Fruit fly (Drosophila melanogaster) whole organism, embryonic: ENCODE data around the gene Tis11.

ENCODE experiments used
- Adf1 ChIP-seq: fragments of 200-800 bp; sonication (Bioruptor generic); IDR thresholded peaks from 2 replicates; pipeline ENCODE4 v1.3.6; 2022; ENCODE audit warnings: missing biosample characterization, missing genetic modification characterization
- CG10959 ChIP-seq: fragments of 200-800 bp; sonication (Bioruptor generic); IDR thresholded peaks from 2 replicates; pipeline ENCODE4 v1.3.6; 2022; ENCODE audit warnings: missing biosample characterization, missing genetic modification characterization
- CG11504 ChIP-seq: fragments of 200-800 bp; sonication (Bioruptor generic); optimal IDR thresholded peaks from 3 replicates; lab custom pipeline; 2019; ENCODE audit warnings: missing biosample characterization, mild to moderate bottlenecking, missing genetic modification characterization, moderate library complexity
- CG15479 ChIP-seq: fragments of 200-800 bp; sonication (Bioruptor generic); optimal IDR thresholded peaks from 3 replicates; lab custom pipeline; 2019; ENCODE audit warnings: missing biosample characterization, mild to moderate bottlenecking, missing genetic modification characterization, moderate library complexity
- CG17328 ChIP-seq: fragments of 200-800 bp; sonication (Bioruptor generic); IDR thresholded peaks from 2 replicates; pipeline ENCODE4 v1.3.6; 2022; ENCODE audit warnings: missing biosample characterization, missing genetic modification characterization
- CG17359 ChIP-seq: fragments of 200-800 bp; sonication (Bioruptor generic); optimal IDR thresholded peaks from 3 replicates; lab custom pipeline; 2018; ENCODE audit warnings: missing biosample characterization, mild to moderate bottlenecking, missing genetic modification characterization, moderate library complexity
- CG30020 ChIP-seq: fragments of 200-800 bp; optimal IDR thresholded peaks from 2 replicates; lab custom pipeline; 2019; ENCODE audit warnings: missing biosample characterization, mild to moderate bottlenecking, missing genetic modification characterization, moderate library complexity
- CG32772 ChIP-seq: fragments of 200-800 bp; sonication (Bioruptor generic); IDR thresholded peaks from 2 replicates; pipeline ENCODE4 v1.3.6; 2022; ENCODE audit warnings: missing biosample characterization, missing genetic modification characterization
- CG3407 ChIP-seq: fragments of 200-800 bp; sonication (Bioruptor generic); optimal IDR thresholded peaks from 2 replicates; lab custom pipeline; 2018; ENCODE audit warnings: missing biosample characterization, mild to moderate bottlenecking, missing genetic modification characterization
- CG4360 ChIP-seq: fragments of 200-800 bp; sonication (Bioruptor generic); IDR thresholded peaks from 2 replicates; pipeline ENCODE4 v1.3.6; 2022; ENCODE audit warnings: missing biosample characterization, missing genetic modification characterization
- CG5180 ChIP-seq: fragments of 200-800 bp; sonication (Bioruptor generic); optimal IDR thresholded peaks from 3 replicates; lab custom pipeline; 2017; ENCODE audit warnings: missing biosample characterization, missing genetic modification characterization, mild to moderate bottlenecking, moderate library complexity, missing genetic modification reagents
- CG9876 ChIP-seq: fragments of 200-800 bp; sonication (Bioruptor generic); optimal IDR thresholded peaks from 2 replicates; lab custom pipeline; 2016; ENCODE audit warnings: missing biosample characterization, missing genetic modification characterization
- Dfd ChIP-seq, 2 experiments: fragments of >200 bp; optimal IDR thresholded peaks; 2 replicates each; lab custom pipeline; 2017; ENCODE audit warnings: missing biosample characterization in 2 of 2, missing genetic modification characterization in 2 of 2
- Drgx ChIP-seq: fragments of 200-800 bp; sonication (Bioruptor generic); IDR thresholded peaks from 2 replicates; pipeline ENCODE4 v1.3.6; 2022; ENCODE audit warnings: missing biosample characterization, missing genetic modification characterization
- Hr78 ChIP-seq, 2 experiments: fragments of 200-800 bp in 1 of 2; fragments of >200 bp in 1 of 2; sonication (Bioruptor generic) in 1 of 2; optimal IDR thresholded peaks; 2 replicates each; lab custom pipeline; 2017 to 2019; ENCODE audit warnings: missing biosample characterization in 2 of 2, missing genetic modification characterization in 2 of 2, mild to moderate bottlenecking in 1 of 2, moderate library complexity in 1 of 2
- Lpt ChIP-seq: fragments of >200 bp; optimal IDR thresholded peaks from 2 replicates; lab custom pipeline; 2018; ENCODE audit warnings: missing biosample characterization, missing genetic modification characterization
- NK7.1 ChIP-seq: fragments of 200-800 bp; sonication (Bioruptor generic); optimal IDR thresholded peaks from 3 replicates; lab custom pipeline; 2016; ENCODE audit warnings: missing biosample characterization, missing genetic modification characterization
- PHDP ChIP-seq: fragments of 200-800 bp; sonication (Bioruptor generic); optimal IDR thresholded peaks from 3 replicates; lab custom pipeline; 2018; ENCODE audit warnings: missing biosample characterization, mild to moderate bottlenecking, missing genetic modification characterization, moderate library complexity
- bsh ChIP-seq, 2 experiments: fragments of 200-800 bp; sonication (Bioruptor generic); optimal IDR thresholded peaks; 2 replicates each; lab custom pipeline; 2017 to 2018; ENCODE audit warnings: mild to moderate bottlenecking in 2 of 2, missing biosample characterization in 2 of 2, missing genetic modification characterization in 2 of 2, moderate library complexity in 1 of 2
- cg ChIP-seq: fragments of 200-800 bp; sonication (Bioruptor generic); optimal IDR thresholded peaks from 3 replicates; lab custom pipeline; 2019; ENCODE audit warnings: missing biosample characterization, mild to moderate bottlenecking, missing genetic modification characterization, moderate library complexity
- chinmo ChIP-seq: fragments of 200-800 bp; sonication (Bioruptor generic); IDR thresholded peaks from 4 replicates; pipeline ENCODE4 v1.3.6; 2022; ENCODE audit warnings: missing biosample characterization, missing genetic modification characterization; ENCODE audit not compliant: partially characterized antibody
- corto ChIP-seq: fragments of 200-800 bp; sonication (Bioruptor generic); optimal IDR thresholded peaks from 2 replicates; lab custom pipeline; 2016; ENCODE audit warnings: missing biosample characterization, mild to moderate bottlenecking, missing genetic modification characterization, moderate library complexity
- crol ChIP-seq: fragments of 200-800 bp; sonication (Bioruptor generic); IDR thresholded peaks from 2 replicates; pipeline ENCODE4 v1.3.6; 2022; ENCODE audit warnings: missing biosample characterization, missing genetic modification characterization
- cwo ChIP-seq: fragments of 200-800 bp; sonication (Bioruptor generic); optimal IDR thresholded peaks from 3 replicates; lab custom pipeline; 2017; ENCODE audit warnings: missing biosample characterization, missing genetic modification characterization, mild to moderate bottlenecking, moderate library complexity, missing genetic modification reagents
- dmrt11E ChIP-seq: fragments of 200-800 bp; sonication (Bioruptor generic); optimal IDR thresholded peaks from 3 replicates; lab custom pipeline; 2018; ENCODE audit warnings: missing biosample characterization, mild to moderate bottlenecking, missing genetic modification characterization, moderate library complexity
- ftz-f1 ChIP-seq: fragments of 200-800 bp; sonication (Bioruptor generic); optimal IDR thresholded peaks from 2 replicates; lab custom pipeline; 2016; ENCODE audit warnings: missing biosample characterization, missing genetic modification characterization
- gsb ChIP-seq: fragments of 200-800 bp; sonication (Bioruptor generic); IDR thresholded peaks from 2 replicates; pipeline ENCODE4 v1.3.6; 2022; ENCODE audit warnings: missing biosample characterization, missing genetic modification characterization
- hkb ChIP-seq, 2 experiments: fragments of 200-800 bp in 1 of 2; fragments of >200 bp in 1 of 2; sonication (Bioruptor generic) in 1 of 2; IDR thresholded peaks in 1 of 2; optimal IDR thresholded peaks in 1 of 2; 2 replicates each; pipeline versions ENCODE4 v1.3.6 to Lab custom; 2017 to 2022; ENCODE audit warnings: missing biosample characterization in 1 of 2, missing genetic modification characterization in 1 of 2
- nom ChIP-seq: fragments of 200-800 bp; sonication (Bioruptor generic); optimal IDR thresholded peaks from 2 replicates; lab custom pipeline; 2017; ENCODE audit warnings: missing biosample characterization, missing genetic modification characterization, mild to moderate bottlenecking, moderate library complexity, missing genetic modification reagents
- sens ChIP-seq: fragments of 200-800 bp; sonication (Bioruptor generic); peaks from one replicate; lab custom pipeline; 2016; ENCODE audit warnings: missing biosample characterization, missing genetic modification characterization
- so ChIP-seq: fragments of 200-800 bp; sonication (Bioruptor generic); IDR thresholded peaks from 3 replicates; pipeline ENCODE4 v1.3.6; 2022; ENCODE audit warnings: missing biosample characterization, missing genetic modification characterization
- tll ChIP-seq, 2 experiments: fragments of 200-800 bp in 1 of 2; fragments of >200 bp in 1 of 2; sonication (Bioruptor generic) in 1 of 2; optimal IDR thresholded peaks; 2 replicates each; lab custom pipeline; 2017 to 2019; ENCODE audit warnings: missing biosample characterization in 2 of 2, missing genetic modification characterization in 2 of 2, mild to moderate bottlenecking in 1 of 2, moderate library complexity in 1 of 2
- twi ChIP-seq: fragments of 200-800 bp; optimal IDR thresholded peaks from 2 replicates; lab custom pipeline; 2019; ENCODE audit warnings: missing biosample characterization, mild to moderate bottlenecking, missing genetic modification characterization, moderate library complexity
- vvl ChIP-seq: fragments of 200-800 bp; sonication (Bioruptor generic); IDR thresholded peaks from 2 replicates; pipeline ENCODE4 v1.3.6; 2022; ENCODE audit warnings: missing biosample characterization, missing genetic modification characterization
- wdn ChIP-seq: fragments of 200-800 bp; sonication (Bioruptor generic); IDR thresholded peaks from 2 replicates; pipeline ENCODE4 v1.3.6; 2022; ENCODE audit warnings: missing biosample characterization, missing genetic modification characterization
- zen ChIP-seq: fragments of 200-800 bp; sonication (Bioruptor generic); optimal IDR thresholded peaks from 3 replicates; lab custom pipeline; 2018; ENCODE audit warnings: missing biosample characterization, mild to moderate bottlenecking, missing genetic modification characterization, moderate library complexity
- zen2 ChIP-seq: fragments of 200-800 bp; sonication (Bioruptor generic); IDR thresholded peaks from 3 replicates; pipeline ENCODE4 v1.3.6; 2022; ENCODE audit warnings: missing biosample characterization, missing genetic modification characterization; ENCODE audit not compliant: partially characterized antibody

The Tis11 gene

DNA sequence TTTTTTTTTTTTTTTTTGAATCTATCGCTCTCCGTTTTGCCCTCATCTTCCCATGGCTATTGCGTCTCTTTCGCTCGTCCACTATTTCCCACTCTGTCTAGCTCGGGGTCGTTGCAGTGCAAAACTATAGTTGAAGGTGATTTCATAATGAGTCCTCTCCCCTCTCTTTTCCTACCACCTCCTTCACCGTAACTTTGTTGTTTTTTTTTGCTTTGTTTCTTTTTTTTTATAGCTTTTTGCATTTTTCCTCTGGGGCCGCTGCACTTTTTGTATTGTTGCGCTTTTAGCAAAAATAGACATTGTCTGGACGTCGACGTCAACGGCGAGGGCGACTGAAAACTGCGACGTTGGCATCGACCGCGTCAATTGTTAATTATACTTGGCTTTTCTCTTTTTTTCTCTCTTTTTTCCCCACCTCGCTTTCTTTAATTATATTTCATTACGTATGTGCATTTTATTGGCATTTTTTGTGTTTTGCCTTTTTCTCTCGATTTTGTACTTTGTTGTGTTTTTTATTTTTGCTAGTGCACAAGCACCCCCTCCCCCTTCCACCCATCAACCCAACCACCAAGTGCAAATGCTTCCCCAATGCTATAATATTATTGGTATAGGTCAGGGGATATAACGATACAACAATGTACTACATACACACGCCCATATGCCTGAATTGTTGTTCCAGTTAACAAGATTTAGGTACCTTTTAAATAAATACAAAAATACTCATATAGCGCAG, 66.1 kb downstream of the Tis11 start (continued):
- TF ChIP-seq NK7.1 (GFP tag; lab: Kevin White, UChicago) (no peak), CG30020 (tag; lab: Kevin White, UChicago) (no peak), CG17359 (tag; lab: Kevin White, UChicago) (no peak), vvl (peak; percentile 14; the same call in 1 of the 2 replicates), chinmo (0 out of 4 replicates have a peak, but pooled peaks have one; percentile 32), bsh (GFP tag; optimal IDR thresholded peaks at IDR 0.05; lab: Kevin White, UChicago) (peak in 1 of 2 experiments; percentile 93), wdn (GFP tag; lab: Robert Waterston, UW) (no peak), nom (GFP tag; lab: Kevin White, UChicago) (peak; percentile 98), CG9876 (GFP tag; lab: Kevin White, UChicago) (no peak), PHDP (tag; lab: Kevin White, UChicago) (no peak), crol (peak; percentile 37; the same call in 1 of the 2 replicates), hkb (optimal IDR thresholded peaks at IDR 0.05; lab: Kevin White, UChicago) (no peak), hkb (GFP tag; IDR thresholded peaks at IDR 0.05; lab: Robert Waterston, UW) (no peak), gsb (GFP tag; lab: Robert Waterston, UW) (0 out of 2 replicates have a peak, but pooled peaks have one; percentile 15), Lpt (GFP tag; lab: Kevin White, UChicago) (no peak)

DNA sequence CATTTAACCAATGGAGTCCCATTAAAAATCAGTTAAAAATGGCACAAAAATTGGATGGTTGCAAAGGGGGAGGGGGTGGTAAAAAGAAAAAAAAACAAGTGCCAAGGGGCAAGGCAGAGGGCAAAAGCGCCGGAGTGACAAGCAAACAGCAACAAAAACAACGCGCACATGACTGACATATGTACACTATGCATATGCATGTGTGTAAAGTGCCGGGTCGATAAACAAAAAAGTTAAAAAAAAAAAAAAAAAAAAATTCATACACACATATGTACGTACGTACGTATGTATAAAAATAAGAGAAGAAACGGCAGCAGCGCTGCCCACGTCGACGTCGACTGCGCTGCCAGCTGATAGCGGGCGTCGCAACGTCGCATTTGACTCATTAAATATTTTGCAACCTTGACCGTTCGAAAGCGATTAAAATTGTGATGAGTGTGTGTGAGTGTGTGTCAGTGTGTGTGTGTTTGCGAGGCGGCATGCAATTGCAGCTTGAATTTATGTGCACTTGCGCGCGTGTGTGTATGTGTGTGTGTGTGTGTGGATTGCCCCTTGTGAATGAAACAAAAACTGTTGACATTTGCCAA, 68.5 kb downstream of the Tis11 start:
- peak; percentile 19 for TF ChIP-seq zen (tag; lab: Kevin White, UChicago)
- 0 out of 3 replicates have a peak, but pooled peaks have one; percentile 28 for TF ChIP-seq so
- peak in 1 of 2 experiments; percentile 27 for TF ChIP-seq Hr78 (GFP tag; optimal IDR thresholded peaks at IDR 0.05; lab: Kevin White, UChicago)
- peak; percentile 50 for TF ChIP-seq ftz-f1 (GFP tag; lab: Kevin White, UChicago)
- peak; percentile 92 for TF ChIP-seq Adf1 (GFP tag; lab: Robert Waterston, UW)
- no peak for TF ChIP-seq CG17328
- no peak for TF ChIP-seq dmrt11E (tag; lab: Kevin White, UChicago)
- peak; percentile 72 for TF ChIP-seq crol
- no peak for TF ChIP-seq cwo (GFP tag; lab: Kevin White, UChicago)
- TF ChIP-seq tll (GFP tag; optimal IDR thresholded peaks at IDR 0.05; lab: Kevin White, UChicago) = peak in 1 of 2 experiments; percentile 6
- no peak for TF ChIP-seq zen2 (GFP tag; lab: Robert Waterston, UW)
- TF ChIP-seq CG3407 (GFP tag; lab: Kevin White, UChicago) = peak; percentile 20
- TF ChIP-seq cg = peak; percentile 61
- peak; percentile 42; the same call in 1 of the 2 replicates for TF ChIP-seq vvl
- TF ChIP-seq chinmo = peak; percentile 70; the same call in 2 of the 4 replicates
- peak; percentile 40 for TF ChIP-seq sens (GFP tag; lab: Kevin White, UChicago)
- peak; percentile 46 for TF ChIP-seq nom (GFP tag; lab: Kevin White, UChicago)
- peak; percentile 30; the same call in 1 of the 2 replicates for TF ChIP-seq CG32772 (GFP tag; lab: Robert Waterston, UW)
- TF ChIP-seq CG15479 (GFP tag; lab: Kevin White, UChicago) = peak; percentile 89
- TF ChIP-seq CG5180 (GFP tag; lab: Kevin White, UChicago) = peak; percentile 78
- TF ChIP-seq Lpt (GFP tag; lab: Kevin White, UChicago) = no peak
- TF ChIP-seq Drgx (GFP tag; lab: Robert Waterston, UW) = peak; percentile 34; the same call in 1 of the 2 replicates
- TF ChIP-seq twi (tag; lab: Kevin White, UChicago) = peak; percentile 85
- TF ChIP-seq, all 482 proteins: peak for 18

DNA sequence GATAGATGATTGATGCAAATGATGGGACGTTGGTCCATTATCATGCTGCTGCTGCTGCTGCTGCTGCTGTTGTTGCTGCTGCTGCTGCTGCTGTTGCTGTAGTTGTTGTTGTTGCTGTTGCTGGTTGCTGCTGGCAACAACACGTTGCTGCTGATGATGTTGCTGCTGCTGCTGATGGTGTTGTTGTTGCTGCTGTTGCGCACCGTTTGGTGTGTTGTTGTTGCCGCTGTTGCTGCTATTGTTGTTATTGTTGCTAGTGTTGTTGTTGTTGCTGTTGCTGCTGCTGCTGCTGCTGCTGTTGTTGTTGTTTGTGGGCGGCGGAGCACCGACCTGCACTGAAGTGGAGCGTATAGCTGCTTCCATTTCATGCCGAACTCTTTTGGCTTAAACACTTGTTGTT, 71.9 kb downstream of the Tis11 start:
- no peak for TF ChIP-seq CG10959
- peak; percentile 70 for TF ChIP-seq CG5180 (GFP tag; lab: Kevin White, UChicago)
- peak; percentile 66 for TF ChIP-seq CG11504 (tag; lab: Kevin White, UChicago)
- peak in 1 of 2 experiments; percentile 84 for TF ChIP-seq Dfd (GFP tag; optimal IDR thresholded peaks at IDR 0.05; lab: Kevin White, UChicago)
- TF ChIP-seq CG4360 (GFP tag; lab: Robert Waterston, UW) = peak; percentile 94
- TF ChIP-seq corto (GFP tag; lab: Kevin White, UChicago) = no peak
